Fruit fly (Drosophila melanogaster) whole organism, embryonic: ENCODE results near the gene Bcs1.

Experiments used
- ATbp ChIP-seq: fragments of 200-800 bp; sonication (Bioruptor generic); optimal IDR thresholded peaks from 2 replicates; lab custom pipeline; 2017; ENCODE audit warnings: missing biosample characterization, mild to moderate bottlenecking, missing genetic modification characterization, missing genetic modification reagents
- Adf1 ChIP-seq: fragments of 200-800 bp; sonication (Bioruptor generic); IDR thresholded peaks from 2 replicates; pipeline ENCODE4 v1.3.6; 2022; ENCODE audit warnings: missing biosample characterization, missing genetic modification characterization
- Antp ChIP-seq: fragments of 200-800 bp; sonication (Bioruptor generic); optimal IDR thresholded peaks from 3 replicates; lab custom pipeline; 2016; ENCODE audit warnings: missing biosample characterization, missing genetic modification characterization
- Atf6 ChIP-seq: fragments of 200-800 bp; sonication (Bioruptor generic); IDR thresholded peaks from 2 replicates; pipeline ENCODE4 v1.3.6; 2022; ENCODE audit warnings: missing biosample characterization, missing genetic modification characterization
- CG1024 ChIP-seq: fragments of 200-800 bp; sonication (Bioruptor generic); IDR thresholded peaks from 2 replicates; pipeline ENCODE4 v1.3.6; 2022; ENCODE audit warnings: missing biosample characterization, missing genetic modification characterization
- CG10654 ChIP-seq: fragments of 200-800 bp; sonication (Bioruptor generic); optimal IDR thresholded peaks from 2 replicates; lab custom pipeline; 2016; ENCODE audit warnings: missing biosample characterization, missing genetic modification characterization
- CG11456 ChIP-seq: fragments of 200-800 bp; sonication (Bioruptor generic); IDR thresholded peaks from 3 replicates; pipeline ENCODE4 v1.3.6; 2022; ENCODE audit warnings: missing biosample characterization, missing genetic modification characterization
- CG12236 ChIP-seq: fragments of 200-800 bp; sonication (Bioruptor generic); optimal IDR thresholded peaks from 2 replicates; lab custom pipeline; 2016; ENCODE audit warnings: missing biosample characterization, missing genetic modification characterization
- CG12391 ChIP-seq: fragments of 200-800 bp; sonication (Bioruptor generic); optimal IDR thresholded peaks from 3 replicates; lab custom pipeline; 2018; ENCODE audit warnings: missing biosample characterization, mild to moderate bottlenecking, missing genetic modification characterization, moderate library complexity
- CG13296 ChIP-seq: fragments of 200-800 bp; sonication (Bioruptor generic); optimal IDR thresholded peaks from 3 replicates; lab custom pipeline; 2018; ENCODE audit warnings: missing biosample characterization, mild to moderate bottlenecking, missing genetic modification characterization
- CG3847 ChIP-seq: fragments of 200-800 bp; sonication (Bioruptor generic); IDR thresholded peaks from 2 replicates; pipeline ENCODE4 v1.3.6; 2022; ENCODE audit warnings: missing biosample characterization, missing genetic modification characterization
- CG6254 ChIP-seq: fragments of 200-800 bp; sonication (Bioruptor generic); optimal IDR thresholded peaks from 3 replicates; lab custom pipeline; 2017; ENCODE audit warnings: mild to moderate bottlenecking, missing biosample characterization, missing genetic modification reagents, missing genetic modification characterization
- CG6689 ChIP-seq: fragments of 200-800 bp; sonication (Bioruptor generic); IDR thresholded peaks from 2 replicates; pipeline ENCODE4 v1.3.6; 2022; ENCODE audit warnings: missing biosample characterization, missing genetic modification characterization
- CG8290 ChIP-seq, 3 experiments: fragments of 200-800 bp; sonication (Bioruptor generic); optimal IDR thresholded peaks; 2 replicates each; lab custom pipeline; 2016 to 2019; ENCODE audit warnings: missing biosample characterization in 3 of 3, missing genetic modification characterization in 3 of 3, mild to moderate bottlenecking in 2 of 3, moderate library complexity in 1 of 3
- CG9215 ChIP-seq: fragments of 200-800 bp; sonication (Bioruptor generic); IDR thresholded peaks from 2 replicates; pipeline ENCODE4 v1.3.6; 2022; ENCODE audit warnings: missing biosample characterization, missing genetic modification characterization
- CG9797 ChIP-seq: fragments of 200-800 bp; sonication (Bioruptor generic); optimal IDR thresholded peaks from 3 replicates; lab custom pipeline; 2018; ENCODE audit warnings: missing biosample characterization, mild to moderate bottlenecking, missing genetic modification characterization
- Eip74EF ChIP-seq, 2 experiments: fragments of 200-800 bp in 1 of 2; fragments of >200 bp in 1 of 2; sonication (Bioruptor generic) in 1 of 2; optimal IDR thresholded peaks; 2 replicates each; lab custom pipeline; 2017 to 2019; ENCODE audit warnings: missing biosample characterization in 2 of 2, missing genetic modification characterization in 2 of 2, mild to moderate bottlenecking in 1 of 2, moderate library complexity in 1 of 2
- Hsf ChIP-seq: fragments of 200-800 bp; sonication (Bioruptor generic); optimal IDR thresholded peaks from 3 replicates; lab custom pipeline; 2016; ENCODE audit warnings: missing biosample characterization, missing genetic modification characterization
- MBD-R2 ChIP-seq: fragments of 200-800 bp; sonication (Bioruptor generic); IDR thresholded peaks from 2 replicates; pipeline ENCODE4 v1.3.6; 2022; ENCODE audit warnings: missing biosample characterization, missing genetic modification characterization
- NC2α ChIP-seq: fragments of 200-800 bp; sonication (Bioruptor generic); optimal IDR thresholded peaks from 2 replicates; lab custom pipeline; 2016; ENCODE audit warnings: missing biosample characterization, missing genetic modification characterization
- Neu2 ChIP-seq: fragments of 200-800 bp; sonication (Bioruptor generic); optimal IDR thresholded peaks from 3 replicates; lab custom pipeline; 2016; ENCODE audit warnings: missing biosample characterization, missing genetic modification characterization, borderline replicate concordance
- NfI ChIP-seq: fragments of 200-800 bp; sonication (Bioruptor generic); optimal IDR thresholded peaks from 3 replicates; lab custom pipeline; 2018; ENCODE audit warnings: missing biosample characterization, mild to moderate bottlenecking, missing genetic modification characterization, moderate library complexity
- Oaz ChIP-seq: fragments of 200-800 bp; sonication (Bioruptor generic); IDR thresholded peaks from 2 replicates; pipeline ENCODE4 v1.3.6; 2022; ENCODE audit warnings: missing biosample characterization, missing genetic modification characterization
- Opbp ChIP-seq: fragments of 200-800 bp; sonication (Bioruptor generic); IDR thresholded peaks from 3 replicates; pipeline ENCODE4 v1.3.6; 2022; ENCODE audit warnings: missing biosample characterization, missing genetic modification characterization; ENCODE audit not compliant: partially characterized antibody
- Ptx1 ChIP-seq: fragments of 200-800 bp; sonication (Bioruptor generic); IDR thresholded peaks from 2 replicates; pipeline ENCODE4 v1.3.6; 2022; ENCODE audit warnings: missing biosample characterization, missing genetic modification characterization
- Rfx ChIP-seq: fragments of 200-800 bp; sonication (Bioruptor generic); IDR thresholded peaks from 2 replicates; pipeline ENCODE4 v1.3.6; 2022; ENCODE audit warnings: missing biosample characterization, missing genetic modification characterization
- Side ChIP-seq: fragments of 200-800 bp; sonication (Bioruptor generic); optimal IDR thresholded peaks from 2 replicates; lab custom pipeline; 2016; ENCODE audit warnings: missing biosample characterization, missing genetic modification characterization
- Ssrp ChIP-seq: fragments of 200-800 bp; sonication (Bioruptor generic); optimal IDR thresholded peaks from 2 replicates; lab custom pipeline; 2018; ENCODE audit warnings: missing biosample characterization, mild to moderate bottlenecking, missing genetic modification characterization, moderate library complexity
- Taf1 ChIP-seq: fragments of 200-800 bp; sonication (Bioruptor generic); IDR thresholded peaks from 2 replicates; pipeline ENCODE4 v1.3.6; 2022; ENCODE audit warnings: missing biosample characterization, missing genetic modification characterization
- ap ChIP-seq: fragments of 200-800 bp; sonication (Bioruptor generic); IDR thresholded peaks from 2 replicates; pipeline ENCODE4 v1.3.6; 2022; ENCODE audit warnings: missing biosample characterization, missing genetic modification characterization
- ara ChIP-seq: fragments of 200-800 bp; sonication (Bioruptor generic); IDR thresholded peaks from 2 replicates; pipeline ENCODE4 v1.3.6; 2022; ENCODE audit warnings: missing biosample characterization, missing genetic modification characterization
- ato ChIP-seq: fragments of 200-800 bp; sonication (Bioruptor generic); IDR thresholded peaks from 2 replicates; pipeline ENCODE4 v1.3.6; 2022; ENCODE audit warnings: missing biosample characterization, missing genetic modification characterization; ENCODE audit not compliant: partially characterized antibody
- crp ChIP-seq, 2 experiments: fragments of 200-800 bp; sonication (Bioruptor generic); optimal IDR thresholded peaks; 2 replicates in 1 of 2; 3 replicates in 1 of 2; lab custom pipeline; 2017; ENCODE audit warnings: missing biosample characterization in 2 of 2, missing genetic modification characterization in 2 of 2, mild to moderate bottlenecking in 1 of 2, moderate library complexity in 1 of 2
- esg ChIP-seq: fragments of 200-800 bp; sonication (Bioruptor generic); conservative IDR thresholded peaks from 2 replicates; pipeline ENCODE4 v1.3.6; 2022; ENCODE audit warnings: missing biosample characterization, missing genetic modification characterization
- gsb-n ChIP-seq: fragments of 200-800 bp; sonication (Bioruptor generic); optimal IDR thresholded peaks from 3 replicates; lab custom pipeline; 2018; ENCODE audit warnings: missing biosample characterization, mild to moderate bottlenecking, missing genetic modification characterization
- hbn ChIP-seq: fragments of 200-800 bp; sonication (Bioruptor generic); IDR thresholded peaks from 2 replicates; pipeline ENCODE4 v1.3.6; 2022; ENCODE audit warnings: missing biosample characterization, missing genetic modification characterization; ENCODE audit not compliant: partially characterized antibody
- inv ChIP-seq: fragments of 200-800 bp; sonication (Bioruptor generic); IDR thresholded peaks from 2 replicates; pipeline ENCODE4 v1.3.6; 2022; ENCODE audit warnings: missing biosample characterization, missing genetic modification characterization; ENCODE audit not compliant: partially characterized antibody
- ken ChIP-seq: fragments of 200-800 bp; sonication (Bioruptor generic); IDR thresholded peaks from 3 replicates; pipeline ENCODE4 v1.3.6; 2022; ENCODE audit warnings: missing biosample characterization, missing genetic modification characterization
- maf-S ChIP-seq: fragments of 200-800 bp; sonication (Bioruptor generic); optimal IDR thresholded peaks from 2 replicates; lab custom pipeline; 2016; ENCODE audit warnings: missing biosample characterization, missing genetic modification characterization
- phol ChIP-seq: fragments of 200-800 bp; sonication (Bioruptor generic); optimal IDR thresholded peaks from 3 replicates; lab custom pipeline; 2018; ENCODE audit warnings: missing biosample characterization, mild to moderate bottlenecking, missing genetic modification characterization, moderate library complexity
- row ChIP-seq: fragments of 200-800 bp; sonication (Bioruptor generic); IDR thresholded peaks from 3 replicates; pipeline ENCODE4 v1.3.6; 2022; ENCODE audit warnings: missing biosample characterization, missing genetic modification characterization
- sc ChIP-seq, 3 experiments: fragments of >200 bp in 2 of 3; fragments of 200-800 bp in 1 of 3; sonication (Bioruptor generic) in 1 of 3; optimal IDR thresholded peaks; 2 replicates in 2 of 3; 3 replicates in 1 of 3; lab custom pipeline; 2017; ENCODE audit warnings: mild to moderate bottlenecking in 1 of 3, missing biosample characterization in 1 of 3, missing genetic modification characterization in 1 of 3, missing genetic modification reagents in 1 of 3
- seq ChIP-seq: fragments of 200-800 bp; sonication (Bioruptor generic); IDR thresholded peaks from 2 replicates; pipeline ENCODE4 v1.3.6; 2022; ENCODE audit warnings: missing biosample characterization, missing genetic modification characterization
- so ChIP-seq: fragments of 200-800 bp; sonication (Bioruptor generic); IDR thresholded peaks from 3 replicates; pipeline ENCODE4 v1.3.6; 2022; ENCODE audit warnings: missing biosample characterization, missing genetic modification characterization
- sr ChIP-seq: fragments of 200-800 bp; sonication (Bioruptor generic); IDR thresholded peaks from 3 replicates; pipeline ENCODE4 v1.3.6; 2022; ENCODE audit warnings: missing biosample characterization, missing genetic modification characterization
- tap ChIP-seq: fragments of 200-800 bp; optimal IDR thresholded peaks from 3 replicates; lab custom pipeline; 2019; ENCODE audit warnings: missing biosample characterization, mild to moderate bottlenecking, missing genetic modification characterization, moderate library complexity
- tna ChIP-seq: fragments of 200-800 bp; sonication (Bioruptor generic); IDR thresholded peaks from 2 replicates; pipeline ENCODE4 v1.3.6; 2022; ENCODE audit warnings: missing biosample characterization, missing genetic modification characterization; ENCODE audit not compliant: partially characterized antibody
- z ChIP-seq: fragments of 200-800 bp; sonication (Bioruptor generic); IDR thresholded peaks from 3 replicates; pipeline ENCODE4 v1.3.6; 2022; ENCODE audit warnings: missing biosample characterization, missing genetic modification characterization
- zf30C ChIP-seq: fragments of 200-800 bp; sonication (Bioruptor generic); optimal IDR thresholded peaks from 3 replicates; lab custom pipeline; 2018; ENCODE audit warnings: missing biosample characterization, mild to moderate bottlenecking, missing genetic modification characterization

Gene Bcs1

DNA sequence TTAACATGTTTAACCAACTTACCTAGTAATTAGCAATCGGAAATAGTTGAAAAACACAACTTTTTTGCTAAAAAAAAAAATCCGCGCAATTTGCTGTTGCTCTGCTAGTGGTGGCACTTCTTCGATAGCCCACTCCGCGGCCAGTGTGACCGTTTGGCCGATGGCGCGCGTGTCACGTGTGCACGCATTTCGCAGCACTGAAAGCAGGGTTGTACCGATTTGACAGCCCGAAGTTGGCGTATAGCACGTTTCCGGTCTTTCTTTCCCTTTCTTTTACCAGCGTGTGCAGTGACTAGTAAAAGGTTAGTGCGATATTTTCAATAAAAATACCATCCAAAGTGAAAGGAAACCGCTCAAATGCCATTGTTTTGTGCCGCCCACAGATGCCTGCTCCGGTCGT lies 21.6 kb upstream of the Bcs1 start, which contains the start of the genes Ripalpha and RpL7 (continued):
- TF ChIP-seq ken (GFP tag; lab: Robert Waterston, UW) (peak; percentile 98), zf30C (peak; percentile 77), ATbp (GFP tag; lab: Kevin White, UChicago) (peak; percentile 98), Side (GFP tag; lab: Kevin White, UChicago) (peak; percentile 98), hbn (GFP tag; lab: Robert Waterston, UW) (peak; percentile 81), Neu2 (peak; percentile 84), MBD-R2 (peak; percentile 99), CG3847 (peak; percentile 98), CG12236 (GFP tag; lab: Kevin White, UChicago) (peak; percentile 98), phol (tag; lab: Kevin White, UChicago) (peak; percentile 97), CG6689 (peak; percentile 88), CG10654 (GFP tag; lab: Kevin White, UChicago) (peak; percentile 97), Atf6 (GFP tag; lab: Robert Waterston, UW) (peak; percentile 94), sc (optimal IDR thresholded peaks at IDR 0.05; lab: Kevin White, UChicago) (no peak), sc (GFP tag; optimal IDR thresholded peaks at IDR 0.05; lab: Kevin White, UChicago) (peak; percentile 96), Rfx (GFP tag; lab: Robert Waterston, UW) (peak; percentile 99), ara (GFP tag; lab: Robert Waterston, UW) (peak; percentile 96), esg (peak; percentile 63), CG9797 (GFP tag; lab: Kevin White, UChicago) (peak; percentile 99), NfI (GFP tag; lab: Kevin White, UChicago) (peak; percentile 99), so (peak; percentile 97), seq (GFP tag; lab: Robert Waterston, UW) (peak; percentile 91), CG11456 (GFP tag; lab: Robert Waterston, UW) (peak; percentile 99), row (GFP tag; lab: Robert Waterston, UW) (peak; percentile 83), Oaz (GFP tag; lab: Robert Waterston, UW) (peak; percentile 92), Hsf (GFP tag; lab: Kevin White, UChicago) (peak; percentile 98), NC2α (GFP tag; lab: Kevin White, UChicago) (peak; percentile 97), z (GFP tag; lab: Robert Waterston, UW) (peak; percentile 75; the same call in 2 of the 3 replicates), CG1024 (GFP tag; lab: Robert Waterston, UW) (peak; percentile 94), ap (GFP tag; lab: Robert Waterston, UW) (peak; percentile 94), gsb-n (tag; lab: Kevin White, UChicago) (peak; percentile 96), crp (GFP tag; optimal IDR thresholded peaks at IDR 0.05; lab: Kevin White, UChicago) (peak in 1 of 2 experiments; percentile 77), CG13296 (GFP tag; lab: Kevin White, UChicago) (peak; percentile 97), Opbp (peak; percentile 98), Taf1 (GFP tag; lab: Robert Waterston, UW) (peak; percentile 80; the same call in 1 of the 2 replicates), CG8290 (GFP tag; optimal IDR thresholded peaks at IDR 0.05; lab: Kevin White, UChicago) (peak; percentile 96), CG8290 (tag; optimal IDR thresholded peaks at IDR 0.05; lab: Kevin White, UChicago) (peak; percentile 95 to 99), inv (GFP tag; lab: Robert Waterston, UW) (peak; percentile 93), CG12391 (tag; lab: Kevin White, UChicago) (peak; percentile 97), tap (peak; percentile 84), Ptx1 (GFP tag; lab: Robert Waterston, UW) (peak; percentile 95), Adf1 (GFP tag; lab: Robert Waterston, UW) (peak; percentile 86), CG6254 (GFP tag; lab: Kevin White, UChicago) (peak; percentile 90), Eip74EF (GFP tag; optimal IDR thresholded peaks at IDR 0.05; lab: Kevin White, UChicago) (peak in 1 of 2 experiments; percentile 83), Antp (GFP tag; lab: Kevin White, UChicago) (peak; percentile 92), sr (GFP tag; lab: Robert Waterston, UW) (peak; percentile 98), CG9215 (GFP tag; lab: Robert Waterston, UW) (peak; percentile 83), Ssrp (tag; lab: Kevin White, UChicago) (peak; percentile 84), tna (GFP tag; lab: Robert Waterston, UW) (peak; percentile 92), maf-S (GFP tag; lab: Kevin White, UChicago) (peak; percentile 98), ato (GFP tag; lab: Robert Waterston, UW) (peak; percentile 90)
